Worm (Caenorhabditis elegans) whole organism, young adult: Measurements from ENCODE around the gene idpa-2.

Experiments used
- F23B12.7 ChIP-seq: sonication (generic microtip); optimal IDR thresholded peaks from 2 replicates; lab custom pipeline; 2017; ENCODE audit warnings: missing genetic modification characterization, mild to moderate bottlenecking, missing compliant biosample characterization, antibody characterized with exemption, moderate library complexity; ENCODE audit not compliant: insufficient read depth
- F57A8.1 ChIP-seq: fragments of 200-800 bp; sonication (Bioruptor generic); optimal IDR thresholded peaks from 2 replicates; lab custom pipeline; 2018; ENCODE audit warnings: mild to moderate bottlenecking, missing genetic modification characterization, moderate library complexity, missing compliant biosample characterization
- ama-1 ChIP-seq, 3 experiments: fragments of 150-350 bp in 1 of 3; sonication (generic microtip) in 2 of 3; optimal IDR thresholded peaks; 2 replicates each; lab custom pipeline; 2014 to 2018; ENCODE audit warnings: missing biosample characterization in 2 of 3, missing genetic modification characterization in 2 of 3, missing genetic modification reagents in 2 of 3
- bed-2 ChIP-seq: fragments of 200-800 bp; sonication (Bioruptor generic); IDR thresholded peaks from 2 replicates; pipeline ENCODE4 v1.3.6; 2022; ENCODE audit warnings: missing genetic modification reagents, missing genetic modification characterization, missing compliant biosample characterization
- cebp-2 ChIP-seq: fragments of 200-800 bp; sonication (Bioruptor generic); IDR thresholded peaks from 2 replicates; pipeline ENCODE4 v1.3.6; 2022; ENCODE audit warnings: missing genetic modification characterization, missing compliant biosample characterization
- hlh-12 ChIP-seq: sonication (generic microtip); optimal IDR thresholded peaks from 2 replicates; lab custom pipeline; 2016; ENCODE audit warnings: missing genetic modification characterization, missing compliant biosample characterization
- hrde-1 ChIP-seq: sonication (generic microtip); optimal IDR thresholded peaks from 2 replicates; lab custom pipeline; 2016; ENCODE audit warnings: missing genetic modification characterization, mild to moderate bottlenecking, missing compliant biosample characterization, moderate library complexity, missing genotype, missing genetic modification reagents, borderline replicate concordance
- let-526 ChIP-seq: fragments of 200-800 bp; sonication (Bioruptor generic); IDR thresholded peaks from 2 replicates; pipeline ENCODE4 v1.3.6; 2022; ENCODE audit warnings: missing genetic modification reagents, missing genetic modification characterization, missing compliant biosample characterization
- nhr-27 ChIP-seq: fragments of 200-800 bp; sonication (Bioruptor generic); optimal IDR thresholded peaks from 2 replicates; lab custom pipeline; 2018; ENCODE audit warnings: mild to moderate bottlenecking, missing genetic modification characterization, moderate library complexity, missing compliant biosample characterization
- tbp1 ChIP-seq: fragments of 200-800 bp; sonication (Bioruptor generic); optimal IDR thresholded peaks from 2 replicates; lab custom pipeline; 2018; ENCODE audit warnings: mild to moderate bottlenecking, missing genetic modification characterization, missing compliant biosample characterization
- ztf-18 ChIP-seq: sonication (generic microtip); optimal IDR thresholded peaks from 2 replicates; lab custom pipeline; 2016; ENCODE audit warnings: missing genotype, mild to moderate bottlenecking, missing genetic modification characterization, missing compliant biosample characterization
- ztf-26 ChIP-seq: sonication (generic microtip); optimal IDR thresholded peaks from 2 replicates; lab custom pipeline; 2017; ENCODE audit warnings: missing genetic modification characterization, missing compliant biosample characterization

DNA sequence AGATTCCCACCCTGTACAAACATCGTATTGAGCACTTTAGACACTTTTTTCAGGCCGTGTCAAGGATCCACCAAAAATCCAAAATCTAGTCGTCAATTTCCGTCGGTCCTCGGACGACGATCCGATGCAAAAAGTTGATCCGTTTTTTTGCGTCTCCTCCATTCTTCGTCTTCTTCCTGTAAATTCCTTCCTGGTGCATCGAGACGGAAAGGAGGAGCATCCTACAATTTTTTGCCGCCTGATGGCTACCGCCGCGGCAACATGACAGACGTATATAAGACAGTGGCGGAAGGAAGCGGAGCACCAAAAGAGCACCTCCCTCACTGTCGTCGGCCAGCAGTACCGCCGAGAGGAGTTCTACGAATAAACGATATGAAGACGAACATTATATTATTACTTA is 8.3 kb upstream of the idpa-2 start, which contains the start of gene appg-2:
- TF ChIP-seq hrde-1 (tag; lab: Kevin White, UChicago) (no peak), ama-1 (optimal IDR thresholded peaks at IDR 0.05; lab: Kevin White, UChicago) (no peak), ama-1 (GFP tag; optimal IDR thresholded peaks at IDR 0.05; lab: Kevin White, UChicago) (no peak), tbp1 (no peak), F23B12.7 (tag; lab: Kevin White, UChicago) (no peak), bed-2 (GFP tag; lab: Robert Waterston, UW) (no peak), nhr-27 (tag; lab: Kevin White, UChicago) (no peak), let-526 (GFP tag; lab: Robert Waterston, UW) (no peak), F57A8.1 (GFP tag; lab: Kevin White, UChicago) (no peak), hlh-12 (tag; lab: Kevin White, UChicago) (no peak), ztf-26 (no peak), cebp-2 (GFP tag; lab: Robert Waterston, UW) (no peak), ztf-18 (tag; lab: Kevin White, UChicago) (no peak)
